Fruit fly (Drosophila melanogaster) whole organism, embryonic: ENCODE data around the gene Pdxk.

Source experiments
- Ada2b ChIP-seq: fragments of 200-800 bp; sonication (Bioruptor generic); IDR thresholded peaks from 2 replicates; pipeline ENCODE4 v1.3.6; 2022; ENCODE audit warnings: missing biosample characterization, missing genetic modification characterization
- Atf6 ChIP-seq: fragments of 200-800 bp; sonication (Bioruptor generic); IDR thresholded peaks from 2 replicates; pipeline ENCODE4 v1.3.6; 2022; ENCODE audit warnings: missing biosample characterization, missing genetic modification characterization
- Awh ChIP-seq: fragments of 200-800 bp; sonication (Bioruptor generic); IDR thresholded peaks from 2 replicates; pipeline ENCODE4, ENCODE4 v1.3.6; 2022; ENCODE audit warnings: missing biosample characterization, missing genetic modification characterization
- CG10366 ChIP-seq: fragments of 200-800 bp; sonication (Bioruptor generic); IDR thresholded peaks from 2 replicates; pipeline ENCODE4 v1.3.6; 2022; ENCODE audit warnings: missing biosample characterization, missing genetic modification characterization
- CG11085 ChIP-seq: fragments of 200-800 bp; sonication (Bioruptor generic); IDR thresholded peaks from 2 replicates; pipeline ENCODE4 v1.3.6; 2022; ENCODE audit warnings: missing biosample characterization, missing genetic modification characterization
- CG11695 ChIP-seq: fragments of 200-800 bp; sonication (Bioruptor generic); IDR thresholded peaks from 3 replicates; pipeline ENCODE4 v1.3.6; 2022; ENCODE audit warnings: missing biosample characterization, missing genetic modification characterization
- CG11723 ChIP-seq: fragments of 200-800 bp; sonication (Bioruptor generic); optimal IDR thresholded peaks from 2 replicates; lab custom pipeline; 2017; ENCODE audit warnings: missing biosample characterization, mild to moderate bottlenecking, missing genetic modification characterization
- CG12071 ChIP-seq: fragments of 200-800 bp; sonication (Bioruptor generic); optimal IDR thresholded peaks from 3 replicates; lab custom pipeline; 2018; ENCODE audit warnings: missing biosample characterization, mild to moderate bottlenecking, missing genetic modification characterization
- CG13287 ChIP-seq: fragments of 200-800 bp; sonication (Bioruptor generic); IDR thresholded peaks from 2 replicates; pipeline ENCODE4 v1.3.6; 2022; ENCODE audit warnings: missing biosample characterization, missing genetic modification characterization; ENCODE audit not compliant: partially characterized antibody
- CG14050 ChIP-seq: fragments of 200-800 bp; sonication (Bioruptor generic); IDR thresholded peaks from 3 replicates; pipeline ENCODE4 v1.3.6; 2022; ENCODE audit warnings: missing biosample characterization, missing genetic modification characterization
- CG15514 ChIP-seq: fragments of 200-800 bp; sonication (Bioruptor generic); optimal IDR thresholded peaks from 3 replicates; lab custom pipeline; 2017; ENCODE audit warnings: missing biosample characterization, missing genetic modification characterization, mild to moderate bottlenecking, moderate library complexity, missing genetic modification reagents
- CG16779 ChIP-seq: fragments of 200-800 bp; sonication (Bioruptor generic); IDR thresholded peaks from 2 replicates; pipeline ENCODE4 v1.3.6; 2022; ENCODE audit warnings: missing biosample characterization, missing genetic modification characterization
- CG18011 ChIP-seq: fragments of 200-800 bp; sonication (Bioruptor generic); optimal IDR thresholded peaks from 2 replicates; lab custom pipeline; 2017; ENCODE audit warnings: missing biosample characterization, missing genetic modification characterization, mild to moderate bottlenecking, moderate library complexity, missing genotype
- CG18764 ChIP-seq: fragments of 200-800 bp; sonication (Bioruptor generic); optimal IDR thresholded peaks from 3 replicates; lab custom pipeline; 2016; ENCODE audit warnings: missing biosample characterization, missing genetic modification characterization
- CG2202 ChIP-seq: fragments of 200-800 bp; sonication (Bioruptor generic); optimal IDR thresholded peaks from 2 replicates; lab custom pipeline; 2018; ENCODE audit warnings: missing biosample characterization, mild to moderate bottlenecking, missing genetic modification characterization
- CG30020 ChIP-seq: fragments of 200-800 bp; optimal IDR thresholded peaks from 2 replicates; lab custom pipeline; 2019; ENCODE audit warnings: missing biosample characterization, mild to moderate bottlenecking, missing genetic modification characterization, moderate library complexity
- CG4328 ChIP-seq: fragments of 200-800 bp; sonication (Bioruptor generic); optimal IDR thresholded peaks from 3 replicates; lab custom pipeline; 2017; ENCODE audit warnings: missing biosample characterization, missing genetic modification reagents, missing genetic modification characterization
- CG5245 ChIP-seq: fragments of 200-800 bp; sonication (Bioruptor generic); optimal IDR thresholded peaks from 3 replicates; lab custom pipeline; 2016; ENCODE audit warnings: missing biosample characterization, missing genetic modification characterization
- CG8924 ChIP-seq: fragments of 200-800 bp; optimal IDR thresholded peaks from 3 replicates; lab custom pipeline; 2019; ENCODE audit warnings: missing biosample characterization, mild to moderate bottlenecking, missing genetic modification characterization, moderate library complexity
- CG9797 ChIP-seq: fragments of 200-800 bp; sonication (Bioruptor generic); optimal IDR thresholded peaks from 3 replicates; lab custom pipeline; 2018; ENCODE audit warnings: missing biosample characterization, mild to moderate bottlenecking, missing genetic modification characterization
- CG9817 ChIP-seq: fragments of 200-800 bp; sonication (Bioruptor generic); optimal IDR thresholded peaks from 2 replicates; lab custom pipeline; 2018; ENCODE audit warnings: missing biosample characterization, mild to moderate bottlenecking, missing genetic modification characterization, moderate library complexity
- CHES-1-like ChIP-seq: fragments of 200-800 bp; sonication (Bioruptor generic); optimal IDR thresholded peaks from 2 replicates; lab custom pipeline; 2016; ENCODE audit warnings: missing biosample characterization, missing genetic modification characterization
- Ets65A ChIP-seq: fragments of 200-800 bp; sonication (Bioruptor generic); peaks from one replicate; lab custom pipeline; 2016; ENCODE audit warnings: missing biosample characterization, missing genetic modification characterization
- H15 ChIP-seq: fragments of 200-800 bp; sonication (Bioruptor generic); IDR thresholded peaks from 3 replicates; pipeline ENCODE4 v1.3.6; 2022; ENCODE audit warnings: missing biosample characterization, missing genetic modification characterization
- Hmr ChIP-seq: fragments of 200-800 bp; sonication (Bioruptor generic); optimal IDR thresholded peaks from 3 replicates; lab custom pipeline; 2017; ENCODE audit warnings: mild to moderate bottlenecking, missing biosample characterization, missing genetic modification reagents, missing genetic modification characterization
- Max ChIP-seq: fragments of 200-800 bp; sonication (Bioruptor generic); optimal IDR thresholded peaks from 2 replicates; lab custom pipeline; 2016; ENCODE audit warnings: missing biosample characterization, mild to moderate bottlenecking, missing genetic modification characterization
- Oaz ChIP-seq: fragments of 200-800 bp; sonication (Bioruptor generic); IDR thresholded peaks from 2 replicates; pipeline ENCODE4 v1.3.6; 2022; ENCODE audit warnings: missing biosample characterization, missing genetic modification characterization
- Optix ChIP-seq: fragments of 200-800 bp; sonication (Bioruptor generic); IDR thresholded peaks from 3 replicates; pipeline ENCODE4 v1.3.6; 2022; ENCODE audit warnings: missing biosample characterization, missing genetic modification characterization
- Pdp1 ChIP-seq, 2 experiments: fragments of 200-800 bp; sonication (Bioruptor generic); optimal IDR thresholded peaks; 3 replicates each; lab custom pipeline; 2016; ENCODE audit warnings: missing biosample characterization in 2 of 2, missing genetic modification characterization in 2 of 2, mild to moderate bottlenecking in 1 of 2, moderate library complexity in 1 of 2
- Stat92E ChIP-seq, 3 experiments: fragments of >200 bp in 2 of 3; fragments of 200-800 bp in 1 of 3; sonication (Bioruptor generic) in 1 of 3; optimal IDR thresholded peaks; 2 replicates each; lab custom pipeline; 2017 to 2019; ENCODE audit warnings: missing biosample characterization in 3 of 3, missing genetic modification characterization in 3 of 3, mild to moderate bottlenecking in 1 of 3, moderate library complexity in 1 of 3
- Trl ChIP-seq, 3 experiments: fragments of >200 bp in 2 of 3; fragments of 200-800 bp in 1 of 3; sonication (Bioruptor generic) in 1 of 3; optimal IDR thresholded peaks; 2 replicates in 1 of 3; 3 replicates in 2 of 3; lab custom pipeline; 2016 to 2017; ENCODE audit warnings: missing biosample characterization in 1 of 3, missing genetic modification characterization in 1 of 3
- Xbp1 ChIP-seq: fragments of 200-800 bp; sonication (Bioruptor generic); optimal IDR thresholded peaks from 3 replicates; lab custom pipeline; 2016; ENCODE audit warnings: missing biosample characterization, mild to moderate bottlenecking, missing genetic modification characterization
- Xrp1 ChIP-seq: fragments of 200-800 bp; sonication (Bioruptor generic); IDR thresholded peaks from 2 replicates; pipeline ENCODE4 v1.3.6; 2022; ENCODE audit warnings: missing biosample characterization, missing genetic modification characterization
- bbx ChIP-seq: fragments of 200-800 bp; sonication (Bioruptor generic); IDR thresholded peaks from 2 replicates; pipeline ENCODE4 v1.3.6; 2022; ENCODE audit warnings: missing biosample characterization, missing genetic modification characterization; ENCODE audit not compliant: partially characterized antibody
- bsh ChIP-seq, 2 experiments: fragments of 200-800 bp; sonication (Bioruptor generic); optimal IDR thresholded peaks; 2 replicates each; lab custom pipeline; 2017 to 2018; ENCODE audit warnings: mild to moderate bottlenecking in 2 of 2, missing biosample characterization in 2 of 2, missing genetic modification characterization in 2 of 2, moderate library complexity in 1 of 2
- cg ChIP-seq: fragments of 200-800 bp; sonication (Bioruptor generic); optimal IDR thresholded peaks from 3 replicates; lab custom pipeline; 2019; ENCODE audit warnings: missing biosample characterization, mild to moderate bottlenecking, missing genetic modification characterization, moderate library complexity
- corto ChIP-seq: fragments of 200-800 bp; sonication (Bioruptor generic); optimal IDR thresholded peaks from 2 replicates; lab custom pipeline; 2016; ENCODE audit warnings: missing biosample characterization, mild to moderate bottlenecking, missing genetic modification characterization, moderate library complexity
- dimm ChIP-seq: fragments of 200-800 bp; sonication (Bioruptor generic); IDR thresholded peaks from 2 replicates; pipeline ENCODE4 v1.3.6; 2022; ENCODE audit warnings: missing biosample characterization, missing genetic modification characterization
- emc ChIP-seq: fragments of 200-800 bp; sonication (Bioruptor generic); optimal IDR thresholded peaks from 2 replicates; lab custom pipeline; 2016; ENCODE audit warnings: missing biosample characterization, missing genetic modification characterization
- ems ChIP-seq: fragments of 200-800 bp; sonication (Bioruptor generic); optimal IDR thresholded peaks from 3 replicates; lab custom pipeline; 2016; ENCODE audit warnings: missing biosample characterization, missing genetic modification characterization
- esg ChIP-seq: fragments of 200-800 bp; sonication (Bioruptor generic); conservative IDR thresholded peaks from 2 replicates; pipeline ENCODE4 v1.3.6; 2022; ENCODE audit warnings: missing biosample characterization, missing genetic modification characterization
- fru ChIP-seq: fragments of >200 bp; optimal IDR thresholded peaks from 2 replicates; lab custom pipeline; 2017
- fu2 ChIP-seq: fragments of 200-800 bp; sonication (Bioruptor generic); optimal IDR thresholded peaks from 2 replicates; lab custom pipeline; 2016; ENCODE audit warnings: missing biosample characterization, missing genetic modification characterization
- ind ChIP-seq: fragments of 200-800 bp; sonication (Bioruptor generic); optimal IDR thresholded peaks from 3 replicates; lab custom pipeline; 2016; ENCODE audit warnings: missing biosample characterization, missing genetic modification characterization
- oc ChIP-seq: fragments of 200-800 bp; sonication (Bioruptor generic); optimal IDR thresholded peaks from 2 replicates; lab custom pipeline; 2018; ENCODE audit warnings: missing biosample characterization, mild to moderate bottlenecking, missing genetic modification characterization, moderate library complexity
- org-1 ChIP-seq: fragments of 200-800 bp; sonication (Bioruptor generic); optimal IDR thresholded peaks from 2 replicates; lab custom pipeline; 2017; ENCODE audit warnings: missing biosample characterization, missing genetic modification characterization
- sens ChIP-seq: fragments of 200-800 bp; sonication (Bioruptor generic); peaks from one replicate; lab custom pipeline; 2016; ENCODE audit warnings: missing biosample characterization, missing genetic modification characterization
- sna ChIP-seq: fragments of 200-800 bp; sonication (Bioruptor generic); IDR thresholded peaks from 2 replicates; pipeline ENCODE4 v1.3.6; 2022; ENCODE audit warnings: missing biosample characterization, missing genetic modification characterization; ENCODE audit not compliant: partially characterized antibody
- sr ChIP-seq: fragments of 200-800 bp; sonication (Bioruptor generic); IDR thresholded peaks from 3 replicates; pipeline ENCODE4 v1.3.6; 2022; ENCODE audit warnings: missing biosample characterization, missing genetic modification characterization

Gene Pdxk

DNA sequence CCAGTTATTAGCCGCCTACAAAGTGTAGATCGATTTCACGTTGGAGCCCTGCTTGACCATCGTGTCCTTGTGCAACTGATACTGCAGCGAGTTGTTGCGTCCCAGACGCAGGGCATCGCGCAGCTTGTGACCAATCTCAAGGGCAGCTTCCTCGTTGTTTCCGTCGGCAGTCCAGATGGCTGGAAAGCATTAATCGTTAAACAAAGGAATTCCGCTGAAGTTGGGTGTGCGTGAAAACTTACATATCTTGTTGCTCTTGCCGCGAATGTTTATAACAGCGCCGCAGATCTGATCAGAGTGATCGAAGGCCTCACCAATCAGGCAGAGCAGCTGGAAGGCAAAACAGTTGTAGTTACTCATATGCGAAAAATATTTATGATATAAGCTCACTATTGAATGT, 39.7 kb downstream of the Pdxk start:
- TF ChIP-seq bsh (GFP tag; optimal IDR thresholded peaks at IDR 0.05; lab: Kevin White, UChicago) (no peak), bbx (0 out of 2 replicates have a peak, but pooled peaks have one; percentile 9), Atf6 (GFP tag; lab: Robert Waterston, UW) (0 out of 2 replicates have a peak, but pooled peaks have one; percentile 30)

DNA sequence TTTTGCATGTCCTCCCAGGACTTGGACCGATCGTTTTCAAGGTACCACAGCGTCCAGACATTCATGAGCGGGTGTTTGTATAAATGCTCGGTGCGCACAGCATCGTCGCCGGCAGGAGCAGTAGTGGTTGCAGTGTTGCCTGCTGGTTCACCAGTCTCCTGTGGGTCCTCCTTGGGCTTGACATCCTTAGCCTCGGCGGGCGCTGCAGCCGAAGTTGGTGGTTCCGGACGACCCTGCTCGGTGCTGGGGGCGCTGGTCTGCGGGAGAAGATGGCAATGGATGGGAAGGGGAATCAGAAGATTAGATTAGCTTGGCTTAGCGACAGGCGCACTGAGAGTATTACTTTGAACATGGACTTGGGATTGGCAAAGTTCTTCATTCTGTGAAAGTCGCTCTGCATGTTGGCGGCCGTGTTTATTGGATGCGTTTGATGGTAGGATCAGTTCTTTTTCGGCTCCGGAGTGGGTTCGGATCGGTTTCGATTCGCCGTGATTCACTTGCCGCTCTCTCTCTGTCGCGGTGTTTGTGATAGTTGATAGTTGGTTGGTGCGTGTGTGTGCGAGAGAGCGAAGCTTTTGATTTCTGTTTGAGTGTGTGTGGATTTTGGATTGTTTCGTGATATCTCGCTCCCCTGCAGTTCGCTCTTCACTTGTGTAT, 40.7 kb downstream of the Pdxk start:
- TF ChIP-seq Hmr = no peak
- no peak for TF ChIP-seq H15 (GFP tag; lab: Robert Waterston, UW)
- no peak for TF ChIP-seq CG2202 (tag; lab: Kevin White, UChicago)
- TF ChIP-seq Optix (GFP tag; lab: Robert Waterston, UW) = no peak
- peak; percentile 84 for TF ChIP-seq cg
- no peak for TF ChIP-seq sna (GFP tag; lab: Robert Waterston, UW)
- TF ChIP-seq CG18011 = no peak
- TF ChIP-seq CG30020 (tag; lab: Kevin White, UChicago) = no peak
- no peak for TF ChIP-seq CG8924 (tag; lab: Kevin White, UChicago)
- no peak for TF ChIP-seq CG9797 (GFP tag; lab: Kevin White, UChicago)
- TF ChIP-seq CG12071 = no peak
- no peak for TF ChIP-seq CG9817 (tag; lab: Kevin White, UChicago)
- TF ChIP-seq Max (GFP tag; lab: Kevin White, UChicago) = no peak
- no peak for TF ChIP-seq Awh
- no peak for TF ChIP-seq Ets65A (GFP tag; lab: Kevin White, UChicago)
- no peak for TF ChIP-seq CG5245 (GFP tag; lab: Kevin White, UChicago)
- no peak for TF ChIP-seq esg
- TF ChIP-seq emc = no peak
- no peak for TF ChIP-seq Xrp1
- TF ChIP-seq CG14050 = peak; percentile 74; the same call in 2 of the 3 replicates
- no peak for TF ChIP-seq org-1 (GFP tag; lab: Kevin White, UChicago)
- TF ChIP-seq oc (tag; lab: Kevin White, UChicago) = no peak
- TF ChIP-seq Stat92E (GFP tag; optimal IDR thresholded peaks at IDR 0.05; lab: Kevin White, UChicago) = no peak
- no peak for TF ChIP-seq CG11085 (GFP tag; lab: Robert Waterston, UW)
- TF ChIP-seq CG18764 = no peak
- TF ChIP-seq CG16779 = no peak
- TF ChIP-seq fru (lab: Kevin White, UChicago) = no peak
- no peak for TF ChIP-seq CG13287 (GFP tag; lab: Robert Waterston, UW)
- TF ChIP-seq Xbp1 = no peak
- no peak for TF ChIP-seq CG10366
- TF ChIP-seq fu2 (GFP tag; lab: Kevin White, UChicago) = no peak
- no peak for TF ChIP-seq dimm (GFP tag; lab: Robert Waterston, UW)
- TF ChIP-seq Oaz (GFP tag; lab: Robert Waterston, UW) = no peak
- TF ChIP-seq corto = no peak
- peak; percentile 71 for TF ChIP-seq sens (GFP tag; lab: Kevin White, UChicago)
- TF ChIP-seq Pdp1 (GFP tag; optimal IDR thresholded peaks at IDR 0.05; lab: Kevin White, UChicago) = no peak
- TF ChIP-seq CG4328 (GFP tag; lab: Kevin White, UChicago) = no peak
- TF ChIP-seq ind (GFP tag; lab: Kevin White, UChicago) = no peak
- no peak for TF ChIP-seq ems (GFP tag; lab: Kevin White, UChicago)
- TF ChIP-seq sr (GFP tag; lab: Robert Waterston, UW) = 0 out of 3 replicates have a peak, but pooled peaks have one; percentile 17
- no peak for TF ChIP-seq CG11695 (GFP tag; lab: Robert Waterston, UW)
- TF ChIP-seq CHES-1-like (GFP tag; lab: Kevin White, UChicago) = peak; percentile 20
- TF ChIP-seq Ada2b (GFP tag; lab: Robert Waterston, UW) = no peak
- peak; percentile 60 for TF ChIP-seq CG15514 (GFP tag; lab: Kevin White, UChicago)
- no peak for TF ChIP-seq CG11723
- TF ChIP-seq Trl (optimal IDR thresholded peaks at IDR 0.05; lab: Kevin White, UChicago) = peak; percentile 55 to 74
- no peak for TF ChIP-seq Trl (GFP tag; optimal IDR thresholded peaks at IDR 0.05; lab: Kevin White, UChicago)
